Fruit fly (Drosophila melanogaster): ENCODE data around the gene Polr1E.

Gene Polr1E

DNA sequence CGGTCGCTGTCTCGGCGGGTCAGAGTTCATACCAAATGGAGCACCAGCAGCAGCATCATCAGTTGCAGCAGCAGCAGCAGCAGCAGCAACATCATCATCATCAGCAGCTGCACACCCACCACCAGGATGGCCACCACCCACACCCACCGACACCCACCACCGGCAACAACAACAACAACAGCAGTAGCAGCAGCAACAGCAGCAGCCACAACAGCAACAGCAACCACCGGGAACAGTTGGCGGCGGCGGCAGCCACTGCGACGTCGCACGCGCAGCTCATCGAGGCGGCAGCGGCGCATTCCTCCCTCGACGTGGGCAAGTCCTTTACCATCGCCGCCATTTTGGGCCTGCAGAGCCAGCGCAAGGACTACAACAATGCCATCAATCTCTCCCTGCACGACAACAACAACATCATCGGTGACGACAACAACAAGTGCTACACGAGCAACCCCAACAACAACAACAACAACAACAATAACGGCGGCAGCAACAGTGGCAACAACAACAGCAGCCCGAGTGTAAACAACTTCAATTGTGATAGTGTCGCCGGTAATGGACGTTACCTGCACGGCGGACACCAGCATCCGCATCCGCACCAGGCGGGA, 31.7 kb downstream of the Polr1E start (continued):
- no peak for TF ChIP-seq CG17385 (GFP tag; optimal IDR thresholded peaks at IDR 0.05)
- TF ChIP-seq CG17912 (GFP tag; optimal IDR thresholded peaks at IDR 0.05), result no peak
- TF ChIP-seq CG2120 (GFP tag; optimal IDR thresholded peaks at IDR 0.05), result no peak
- TF ChIP-seq nerfin-1 (tag; optimal IDR thresholded peaks at IDR 0.05), result peak; percentile 17
- TF ChIP-seq gcm (GFP tag; optimal IDR thresholded peaks at IDR 0.05), result no peak
- TF ChIP-seq gt (GFP tag; IDR thresholded peaks at IDR 0.05), result no peak
- no peak for TF ChIP-seq tgo (GFP tag; IDR thresholded peaks at IDR 0.05)
- TF ChIP-seq CG6765 (GFP tag; optimal IDR thresholded peaks at IDR 0.05), result no peak
- peak; percentile 67 for TF ChIP-seq Adf1 (GFP tag; IDR thresholded peaks at IDR 0.05)
- no peak for TF ChIP-seq CG9932 (GFP tag; IDR thresholded peaks at IDR 0.05)
- TF ChIP-seq gsb-n (tag; optimal IDR thresholded peaks at IDR 0.05), result no peak
- no peak for TF ChIP-seq stwl (tag; optimal IDR thresholded peaks at IDR 0.05)
- no peak for TF ChIP-seq cas (GFP tag; IDR thresholded peaks at IDR 0.05)
- no peak for TF ChIP-seq Pdp1 (GFP tag; optimal IDR thresholded peaks at IDR 0.05)
- TF ChIP-seq Deaf1 (tag; optimal IDR thresholded peaks at IDR 0.05), result peak; percentile 42
- TF ChIP-seq sr (GFP tag; IDR thresholded peaks at IDR 0.05), result no peak
- TF ChIP-seq pho (GFP tag; optimal IDR thresholded peaks at IDR 0.05), result no peak
- TF ChIP-seq CG5953 (GFP tag; IDR thresholded peaks at IDR 0.05), result no peak
- TF ChIP-seq Ssrp (tag; optimal IDR thresholded peaks at IDR 0.05), result no peak
- TF ChIP-seq ken (GFP tag; IDR thresholded peaks at IDR 0.05), result no peak
- TF ChIP-seq CG12391 (tag; optimal IDR thresholded peaks at IDR 0.05), result no peak
- no peak for TF ChIP-seq odd (GFP tag; optimal IDR thresholded peaks at IDR 0.05)
- TF ChIP-seq CG12942 (GFP tag; optimal IDR thresholded peaks at IDR 0.05), result no peak
- TF ChIP-seq exex (tag; optimal IDR thresholded peaks at IDR 0.05), result no peak
- TF ChIP-seq org-1 (GFP tag; optimal IDR thresholded peaks at IDR 0.05), result no peak
- TF ChIP-seq CG30403 (GFP tag; optimal IDR thresholded peaks at IDR 0.05), result no peak
- no peak for TF ChIP-seq tx (GFP tag; optimal IDR thresholded peaks at IDR 0.05)
- TF ChIP-seq ewg (GFP tag; optimal IDR thresholded peaks at IDR 0.05), result peak; percentile 96
- TF ChIP-seq fd64A (GFP tag; optimal IDR thresholded peaks at IDR 0.05), result no peak
- no peak for TF ChIP-seq Sry-β (GFP tag; optimal IDR thresholded peaks at IDR 0.05)
- TF ChIP-seq CG4328 (GFP tag; optimal IDR thresholded peaks at IDR 0.05), result no peak
- no peak for TF ChIP-seq CG2116 (GFP tag; optimal IDR thresholded peaks at IDR 0.05)
- no peak for TF ChIP-seq Eip74EF (GFP tag; optimal IDR thresholded peaks at IDR 0.05)
- TF ChIP-seq CG34376 (GFP tag; optimal IDR thresholded peaks at IDR 0.05), result no peak
- TF ChIP-seq CG2712 (tag; optimal IDR thresholded peaks at IDR 0.05), result no peak
- TF ChIP-seq Nf-YC (tag; optimal IDR thresholded peaks at IDR 0.05), result peak; percentile 90
- no peak for TF ChIP-seq Mes4 (GFP tag; optimal IDR thresholded peaks at IDR 0.05)
- no peak for TF ChIP-seq tin (GFP tag; optimal IDR thresholded peaks at IDR 0.05)
- TF ChIP-seq Mrtf (GFP tag; IDR thresholded peaks at IDR 0.05), result no peak
- TF ChIP-seq ro (GFP tag; IDR thresholded peaks at IDR 0.05), result no peak
- no peak for TF ChIP-seq Hmr (GFP tag; optimal IDR thresholded peaks at IDR 0.05)
- peak; percentile 91 for TF ChIP-seq CG4360 (GFP tag; IDR thresholded peaks at IDR 0.05)
- TF ChIP-seq CG7963 (GFP tag; IDR thresholded peaks at IDR 0.05; ENCODE audit: partially characterized antibody), result no peak
- no peak for TF ChIP-seq CG12236 (GFP tag; optimal IDR thresholded peaks at IDR 0.05)
- TF ChIP-seq CG12659 (GFP tag; optimal IDR thresholded peaks at IDR 0.05), result no peak
- TF ChIP-seq CG6689 (GFP tag; IDR thresholded peaks at IDR 0.05), result no peak
- TF ChIP-seq Atf3 (GFP tag; optimal IDR thresholded peaks at IDR 0.05), result no peak
- TF ChIP-seq TFAM (GFP tag; optimal IDR thresholded peaks at IDR 0.05), result no peak
- no peak for TF ChIP-seq CG1792 (GFP tag; optimal IDR thresholded peaks at IDR 0.05)
- TF ChIP-seq sna (GFP tag; IDR thresholded peaks at IDR 0.05; ENCODE audit: partially characterized antibody), result 0 out of 2 replicates have a peak, but pooled peaks have one; percentile 27
- no peak for TF ChIP-seq chinmo (GFP tag; IDR thresholded peaks at IDR 0.05; ENCODE audit: partially characterized antibody)
